Fruit fly (Drosophila melanogaster): ENCODE measurements around the gene CG31924.

CG31924 gene

DNA sequence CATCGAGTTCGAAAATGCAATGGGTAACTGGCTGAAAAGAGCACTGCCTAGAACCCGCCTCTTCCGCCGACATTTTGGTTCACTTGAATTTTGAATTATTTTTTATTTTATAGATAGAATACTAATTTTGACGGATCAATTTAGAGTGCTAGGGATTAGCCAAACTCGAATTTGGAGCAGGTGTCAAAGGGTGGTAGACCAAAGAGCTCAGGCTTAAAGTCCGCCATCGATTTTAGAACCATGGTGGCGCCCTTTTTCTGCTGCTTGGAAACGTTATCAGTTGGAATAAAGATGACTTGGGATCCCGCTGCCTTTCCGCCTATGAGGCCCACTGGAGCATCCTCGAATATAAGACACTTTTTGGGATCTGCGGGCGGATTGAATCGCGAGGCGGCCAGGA, at the start of gene CG31924:
CG31924 (minus strand) TSS at position 101 of the 400 bp plus-strand sequence.
- TF ChIP-seq EcR (GFP tag; optimal IDR thresholded peaks at IDR 0.05) (no peak), pan (optimal IDR thresholded peaks at IDR 0.05) (no peak), usp (GFP tag; optimal IDR thresholded peaks at IDR 0.05) (no peak), psq (optimal IDR thresholded peaks at IDR 0.05) (no peak), Dll (optimal IDR thresholded peaks at IDR 0.05) (no peak), CG8478 (optimal IDR thresholded peaks at IDR 0.05) (no peak)

DNA sequence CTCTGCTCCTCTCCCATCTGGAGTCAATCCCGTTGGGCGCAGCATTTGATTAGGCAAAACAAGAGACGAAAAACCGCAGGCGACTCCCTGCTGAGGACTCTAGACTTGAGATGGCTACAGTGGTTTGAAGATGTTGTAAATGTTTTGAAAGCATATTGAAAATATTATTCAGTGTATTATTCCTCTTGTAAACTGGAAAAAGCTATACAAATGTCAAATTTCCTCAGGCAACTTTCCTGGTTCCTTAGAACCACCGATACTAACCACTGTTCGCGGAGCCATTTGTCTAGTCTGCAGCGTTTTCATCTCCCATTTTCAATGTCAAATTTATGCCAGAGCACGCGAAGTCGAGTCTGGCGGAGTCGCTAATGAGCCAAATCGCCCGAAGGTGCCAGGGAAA, 48.0 kb upstream of the CG31924 start:
- no peak for TF ChIP-seq pan (optimal IDR thresholded peaks at IDR 0.05)
- no peak for TF ChIP-seq psq (optimal IDR thresholded peaks at IDR 0.05)
- no peak for TF ChIP-seq Dll (optimal IDR thresholded peaks at IDR 0.05)
- no peak for TF ChIP-seq CG8478 (optimal IDR thresholded peaks at IDR 0.05)

DNA sequence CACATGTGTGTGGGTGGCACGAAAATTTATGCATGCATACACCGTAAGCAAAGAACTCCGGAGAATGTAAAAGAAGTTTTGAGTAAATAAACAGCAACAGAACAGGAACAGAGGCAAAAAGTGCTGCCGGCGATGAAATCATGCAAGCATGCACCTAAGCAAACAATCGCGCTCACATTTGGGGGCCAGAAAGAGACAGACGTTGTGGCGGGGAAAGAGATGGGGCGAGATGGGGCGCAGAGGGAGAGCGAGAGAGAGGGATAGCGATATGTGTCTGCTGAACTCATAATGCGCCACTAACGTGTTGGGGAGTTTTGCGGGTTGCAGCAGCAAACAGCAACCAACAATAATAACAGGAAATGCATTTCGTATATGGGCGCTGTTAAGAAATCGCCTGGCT, 44.7 kb upstream of the CG31924 start:
- TF ChIP-seq pan (optimal IDR thresholded peaks at IDR 0.05): no peak
- no peak for TF ChIP-seq CG8478 (optimal IDR thresholded peaks at IDR 0.05)
- TF ChIP-seq psq (optimal IDR thresholded peaks at IDR 0.05): no peak
- TF ChIP-seq EcR (GFP tag; optimal IDR thresholded peaks at IDR 0.05): no peak
- TF ChIP-seq Dll (optimal IDR thresholded peaks at IDR 0.05): no peak

DNA sequence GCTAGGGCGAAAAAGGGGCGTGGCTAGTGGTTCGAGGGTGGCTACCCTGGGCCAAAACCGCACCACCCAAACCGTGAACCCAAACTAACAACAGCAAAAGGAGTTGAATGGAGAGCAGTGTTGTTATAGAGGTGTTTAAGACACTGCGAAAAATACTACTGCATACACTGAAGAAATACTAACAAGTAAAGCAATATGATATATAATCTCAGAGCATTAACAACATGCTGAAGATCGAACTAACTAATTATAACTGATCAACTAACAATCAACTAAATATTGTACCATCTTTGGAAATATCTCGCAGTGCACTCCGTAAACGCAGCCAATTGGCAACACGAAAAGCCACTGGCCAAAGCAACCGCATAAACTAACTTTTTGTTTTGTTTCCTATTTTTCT, 38.9 kb upstream of the CG31924 start:
- TF ChIP-seq psq (optimal IDR thresholded peaks at IDR 0.05): no peak
- no peak for TF ChIP-seq EcR (GFP tag; optimal IDR thresholded peaks at IDR 0.05)
- no peak for TF ChIP-seq usp (GFP tag; optimal IDR thresholded peaks at IDR 0.05)
- no peak for TF ChIP-seq CG8478 (optimal IDR thresholded peaks at IDR 0.05)
- no peak for TF ChIP-seq pan (optimal IDR thresholded peaks at IDR 0.05)
- no peak for TF ChIP-seq Dll (optimal IDR thresholded peaks at IDR 0.05)

DNA sequence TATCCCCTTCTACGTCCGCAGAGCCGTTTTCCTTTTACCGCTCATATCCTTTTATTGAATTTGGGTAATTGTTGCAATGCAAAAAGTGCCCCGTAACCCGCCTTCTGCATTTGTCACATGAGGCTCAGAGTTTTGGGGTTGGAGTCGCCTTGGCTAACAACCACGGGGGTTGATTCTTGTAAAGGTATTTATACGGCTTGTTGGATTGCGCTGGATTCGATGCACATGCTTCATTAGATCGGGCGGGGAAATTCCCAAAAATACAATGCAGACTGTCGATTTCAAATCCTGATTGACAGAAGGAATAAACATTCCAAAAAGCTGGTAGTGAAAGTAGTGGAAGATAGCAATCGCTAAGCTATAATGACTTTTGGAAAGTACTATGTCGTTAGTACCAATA, 35.6 kb upstream of the CG31924 start:
- TF ChIP-seq EcR (GFP tag; optimal IDR thresholded peaks at IDR 0.05): no peak
- TF ChIP-seq CG8478 (optimal IDR thresholded peaks at IDR 0.05): no peak
- TF ChIP-seq psq (optimal IDR thresholded peaks at IDR 0.05): no peak
- no peak for TF ChIP-seq pan (optimal IDR thresholded peaks at IDR 0.05)
- no peak for TF ChIP-seq Dll (optimal IDR thresholded peaks at IDR 0.05)
- no peak for TF ChIP-seq usp (GFP tag; optimal IDR thresholded peaks at IDR 0.05)

DNA sequence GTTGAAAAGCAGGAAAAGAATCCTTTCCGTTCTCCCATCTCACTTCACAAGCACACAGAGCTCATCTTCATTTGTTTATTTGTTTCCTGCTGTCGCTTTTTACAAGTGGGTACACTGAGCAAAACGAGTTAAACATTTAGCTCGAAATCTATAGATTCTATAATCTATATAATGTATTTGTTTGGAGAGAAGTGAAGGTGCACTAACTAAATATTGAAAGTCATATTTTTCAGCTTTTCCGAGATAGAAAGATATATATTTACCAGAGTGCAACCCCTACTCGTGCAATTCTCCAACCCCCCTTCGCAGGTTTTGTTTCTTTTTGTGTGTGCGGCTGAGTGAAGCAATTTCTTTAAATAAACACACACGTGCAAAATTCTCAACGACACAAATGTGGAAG, 33.1 kb upstream of the CG31924 start:
- TF ChIP-seq pan (optimal IDR thresholded peaks at IDR 0.05) (no peak), EcR (GFP tag; optimal IDR thresholded peaks at IDR 0.05) (no peak), Dll (optimal IDR thresholded peaks at IDR 0.05) (no peak), psq (optimal IDR thresholded peaks at IDR 0.05) (no peak), usp (GFP tag; optimal IDR thresholded peaks at IDR 0.05) (no peak), CG8478 (optimal IDR thresholded peaks at IDR 0.05) (no peak)

DNA sequence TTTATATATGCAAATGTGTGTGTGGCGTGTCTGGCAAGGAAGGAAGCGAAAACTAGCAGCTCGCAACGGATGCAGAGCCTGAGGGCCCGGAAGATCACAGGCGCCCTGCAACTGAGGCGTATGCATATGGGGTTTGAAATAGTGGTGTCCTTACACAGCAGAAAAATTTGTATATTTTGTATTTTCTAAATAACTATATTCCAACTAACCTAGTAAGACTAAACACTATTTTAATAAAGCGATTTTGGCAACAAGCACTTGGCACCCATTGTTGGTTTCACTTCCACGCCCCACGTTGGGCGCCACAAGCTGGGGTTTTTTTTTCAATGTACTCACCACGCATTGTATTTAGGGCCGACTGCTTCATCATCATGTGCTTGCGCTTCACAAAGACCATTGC, 31.8 kb upstream of the CG31924 start:
- no peak for TF ChIP-seq pan (optimal IDR thresholded peaks at IDR 0.05)
- TF ChIP-seq psq (optimal IDR thresholded peaks at IDR 0.05): no peak
- no peak for TF ChIP-seq Dll (optimal IDR thresholded peaks at IDR 0.05)
- TF ChIP-seq CG8478 (optimal IDR thresholded peaks at IDR 0.05): no peak
- TF ChIP-seq usp (GFP tag; optimal IDR thresholded peaks at IDR 0.05): no peak
- TF ChIP-seq EcR (GFP tag; optimal IDR thresholded peaks at IDR 0.05): no peak

DNA sequence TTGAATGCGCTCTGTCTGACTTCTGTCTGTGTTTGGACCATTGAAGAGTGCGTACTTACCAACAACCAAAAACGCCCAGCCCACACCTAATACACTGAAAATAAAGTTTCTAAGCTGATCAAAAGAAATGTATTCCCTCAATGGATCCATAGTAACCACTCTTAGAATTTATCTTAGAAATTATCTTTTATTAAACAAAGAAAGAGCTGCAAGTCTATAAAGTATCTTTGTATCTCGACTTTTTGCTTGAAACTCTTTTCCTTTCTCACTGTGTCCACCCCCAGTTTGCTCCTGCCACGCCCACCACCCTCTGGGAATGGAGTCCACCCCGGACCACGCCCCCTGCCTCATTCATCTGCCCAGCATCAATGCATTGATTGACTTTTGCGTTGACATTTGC, 22.9 kb upstream of the CG31924 start:
- TF ChIP-seq Dll (optimal IDR thresholded peaks at IDR 0.05): no peak
- TF ChIP-seq pan (optimal IDR thresholded peaks at IDR 0.05): no peak
- TF ChIP-seq psq (optimal IDR thresholded peaks at IDR 0.05): no peak
- TF ChIP-seq CG8478 (optimal IDR thresholded peaks at IDR 0.05): no peak
- TF ChIP-seq usp (GFP tag; optimal IDR thresholded peaks at IDR 0.05): no peak
- TF ChIP-seq EcR (GFP tag; optimal IDR thresholded peaks at IDR 0.05): no peak

DNA sequence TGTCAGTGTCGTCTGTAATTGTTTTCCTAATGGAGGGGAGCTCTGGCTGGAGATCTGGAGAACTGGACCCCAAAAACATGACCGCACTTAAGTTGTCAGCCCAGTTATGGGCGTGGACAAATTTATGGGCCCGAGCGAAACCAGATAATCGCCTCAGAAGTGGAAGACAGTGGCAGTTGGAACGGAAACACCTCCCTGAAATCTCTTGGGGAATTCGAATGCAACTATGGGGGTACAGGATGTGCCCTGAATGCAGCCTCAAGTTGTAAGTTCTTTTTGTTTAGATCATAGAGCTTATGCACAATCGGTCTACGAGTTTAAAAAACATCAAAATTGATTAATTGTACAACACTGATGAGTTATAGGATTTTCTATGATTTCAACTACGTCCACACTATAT, 13.0 kb upstream of the CG31924 start, which contains the start of gene CG14346:
CG14346 (plus strand) TSS at position 301 of the 400 bp plus-strand sequence.
- TF ChIP-seq EcR (GFP tag; optimal IDR thresholded peaks at IDR 0.05) (no peak), pan (optimal IDR thresholded peaks at IDR 0.05) (no peak), Dll (optimal IDR thresholded peaks at IDR 0.05) (no peak), psq (optimal IDR thresholded peaks at IDR 0.05) (no peak), CG8478 (optimal IDR thresholded peaks at IDR 0.05) (no peak)

DNA sequence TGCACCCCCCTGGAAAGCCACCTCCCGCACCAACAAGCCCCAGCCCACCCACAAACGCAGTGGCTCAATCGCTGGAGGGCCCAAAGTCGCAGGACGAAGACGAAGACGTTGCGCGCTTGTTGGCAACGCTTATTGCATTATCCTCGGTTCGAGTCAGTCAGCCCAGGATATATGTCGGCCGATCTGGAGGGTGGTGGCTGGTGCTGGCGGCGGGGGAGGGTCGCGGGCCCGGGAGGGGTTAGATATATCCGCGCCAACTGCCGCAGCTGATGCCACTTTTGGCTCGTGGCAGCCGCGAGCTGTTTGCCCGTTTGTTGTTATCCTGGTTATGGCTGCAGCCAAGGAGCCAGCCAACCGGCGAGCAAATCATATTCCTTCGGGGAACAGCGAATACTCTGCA, 10.3 kb upstream of the CG31924 start:
- TF ChIP-seq usp (GFP tag; optimal IDR thresholded peaks at IDR 0.05): no peak
- no peak for TF ChIP-seq EcR (GFP tag; optimal IDR thresholded peaks at IDR 0.05)
- TF ChIP-seq psq (optimal IDR thresholded peaks at IDR 0.05): no peak
- TF ChIP-seq pan (optimal IDR thresholded peaks at IDR 0.05): no peak
- no peak for TF ChIP-seq Dll (optimal IDR thresholded peaks at IDR 0.05)
- TF ChIP-seq CG8478 (optimal IDR thresholded peaks at IDR 0.05): no peak

DNA sequence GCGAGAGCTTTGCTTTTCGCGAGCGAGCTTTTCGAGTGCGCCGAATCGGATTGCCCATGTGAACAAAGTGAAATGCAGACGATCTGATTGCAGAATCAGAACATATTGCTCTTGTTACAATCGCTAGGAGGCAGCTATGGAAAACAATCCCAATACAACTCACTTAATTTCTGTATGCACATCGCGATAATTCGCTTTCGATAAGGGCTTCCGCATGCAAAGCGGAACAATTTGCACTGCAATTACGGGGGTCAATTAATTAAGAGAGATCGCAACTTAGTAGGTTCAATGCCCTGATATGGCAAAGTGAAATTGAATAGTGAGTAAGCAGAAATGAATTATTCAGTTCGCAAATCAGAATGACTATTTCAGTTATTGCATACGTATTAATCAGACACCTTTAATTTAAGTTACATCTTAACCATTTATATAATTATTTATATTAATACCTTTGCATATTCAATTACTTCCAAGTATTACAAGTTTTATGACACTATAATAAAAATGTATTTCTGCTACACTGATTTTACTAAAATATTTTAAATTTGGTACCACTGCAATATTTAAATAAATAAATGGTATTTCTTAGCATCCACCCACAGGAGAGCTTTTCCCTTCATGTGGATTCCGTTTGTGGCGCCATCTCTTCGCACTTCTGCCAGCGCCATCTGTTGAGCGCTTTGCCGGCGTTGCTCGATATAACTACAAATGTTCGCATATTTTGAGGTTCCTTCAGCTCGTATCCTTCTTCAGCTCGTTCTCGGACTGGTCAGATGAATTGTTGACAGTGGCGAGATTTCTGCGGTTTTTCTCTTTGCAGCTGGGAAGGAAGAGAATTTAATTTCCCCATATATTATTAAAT, 7.3 kb upstream of the CG31924 start, which contains the start of gene NLaz:
NLaz (minus strand) TSS at position 51 of the 862 bp plus-strand sequence.
- TF ChIP-seq psq (optimal IDR thresholded peaks at IDR 0.05) (no peak), EcR (GFP tag; optimal IDR thresholded peaks at IDR 0.05) (peak in 1 of 2 experiments; percentile 46)

DNA sequence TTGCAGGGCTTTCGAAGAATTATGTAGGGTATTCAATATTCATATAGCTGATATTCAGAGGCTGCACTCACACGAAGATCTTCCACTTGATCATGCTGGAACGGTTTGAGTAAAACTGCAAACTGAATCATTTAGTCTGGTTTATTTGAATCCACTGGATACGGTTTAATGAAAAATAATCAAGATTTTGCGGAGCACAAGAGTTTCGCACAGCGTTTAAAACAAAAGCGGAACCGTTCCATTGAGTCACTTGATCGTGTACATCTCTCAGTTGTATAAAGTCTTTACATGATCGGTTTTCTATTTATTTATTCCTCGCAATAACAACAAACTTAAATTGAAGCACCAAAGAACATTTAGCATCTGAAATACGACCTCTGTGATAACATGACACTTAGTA, 5.0 kb upstream of the CG31924 start, which contains the start of gene CG31659:
CG31659 (minus strand) TSS at position 101 of the 400 bp plus-strand sequence.
- no peak for TF ChIP-seq psq (optimal IDR thresholded peaks at IDR 0.05)
- no peak for TF ChIP-seq pan (optimal IDR thresholded peaks at IDR 0.05)
- TF ChIP-seq EcR (GFP tag; optimal IDR thresholded peaks at IDR 0.05): no peak
- TF ChIP-seq Dll (optimal IDR thresholded peaks at IDR 0.05): no peak
- TF ChIP-seq usp (GFP tag; optimal IDR thresholded peaks at IDR 0.05): no peak
- no peak for TF ChIP-seq CG8478 (optimal IDR thresholded peaks at IDR 0.05)
